Fruit fly (Drosophila melanogaster): Measurements from ENCODE around the gene ras.

ras gene

DNA sequence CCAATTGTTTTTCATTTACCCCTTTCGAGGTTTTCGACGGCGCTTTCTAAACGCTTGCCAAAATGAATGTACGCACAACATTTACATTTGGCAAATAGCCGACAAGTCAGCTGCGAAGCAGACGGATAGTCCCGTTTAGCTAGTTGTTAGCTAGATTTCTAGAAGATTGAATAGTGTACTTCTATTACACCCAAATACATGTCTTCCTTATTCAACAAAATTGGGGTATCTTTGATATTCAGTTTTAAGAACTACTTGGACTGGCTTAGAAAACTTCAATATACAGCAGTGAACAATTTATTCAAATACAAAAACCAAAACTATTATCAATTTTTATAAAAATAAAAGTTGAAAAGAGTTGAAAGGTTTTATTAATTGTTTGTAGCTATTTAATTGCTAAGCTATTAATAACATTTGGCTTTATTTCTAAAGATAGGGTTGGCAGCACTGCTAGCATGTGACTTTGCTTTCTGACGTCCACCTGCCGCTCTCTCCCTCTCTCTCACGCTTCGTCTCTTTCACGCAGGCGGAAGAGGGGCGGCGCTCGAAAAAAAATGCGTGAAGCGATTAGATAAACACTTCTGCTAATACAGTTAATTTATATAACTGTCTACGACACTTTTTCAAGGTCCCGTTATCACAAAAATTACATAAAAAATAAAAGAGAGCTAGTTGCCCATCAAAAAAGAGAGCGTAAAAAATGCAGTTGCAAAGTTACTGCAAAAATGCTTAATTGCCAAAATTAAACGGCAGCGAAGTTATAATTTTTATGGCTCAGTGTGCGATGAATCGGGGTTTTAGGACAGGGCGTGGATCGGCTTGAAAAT is 40.7 kb downstream of the ras start (continued):
- peak; percentile 19 for TF ChIP-seq CG18599 (GFP tag; optimal IDR thresholded peaks at IDR 0.05)
- TF ChIP-seq Hey (tag; optimal IDR thresholded peaks at IDR 0.05), result no peak
- TF ChIP-seq crp (GFP tag; optimal IDR thresholded peaks at IDR 0.05), result peak in 1 of 2 experiments; percentile 28
- no peak for TF ChIP-seq CG6272 (GFP tag; IDR thresholded peaks at IDR 0.05)
- peak in 1 of 2 experiments; percentile 48 for TF ChIP-seq Hr51 (GFP tag; optimal IDR thresholded peaks at IDR 0.05)
- TF ChIP-seq Pdp1 (GFP tag; optimal IDR thresholded peaks at IDR 0.05), result peak in 1 of 2 experiments; percentile 93
- TF ChIP-seq MBD-R2 (GFP tag; IDR thresholded peaks at IDR 0.05), result no peak
- TF ChIP-seq CG30431 (GFP tag; optimal IDR thresholded peaks at IDR 0.05), result no peak
- TF ChIP-seq CG31388 (GFP tag; optimal IDR thresholded peaks at IDR 0.05), result no peak
- no peak for TF ChIP-seq Fer1 (GFP tag; optimal IDR thresholded peaks at IDR 0.05)
- no peak for TF ChIP-seq CG11247 (GFP tag; IDR thresholded peaks at IDR 0.05)
- TF ChIP-seq Bteb2 (GFP tag; optimal IDR thresholded peaks at IDR 0.05), result no peak
- TF ChIP-seq CG10543 (GFP tag; optimal IDR thresholded peaks at IDR 0.05), result peak; percentile 27
- TF ChIP-seq kah (GFP tag; optimal IDR thresholded peaks at IDR 0.05), result no peak
- TF ChIP-seq lola (GFP tag; optimal IDR thresholded peaks at IDR 0.05), result peak in 1 of 3 experiments; percentile 18
- TF ChIP-seq CG9215 (GFP tag; IDR thresholded peaks at IDR 0.05), result no peak
- TF ChIP-seq eve (GFP tag; optimal IDR thresholded peaks at IDR 0.05), result peak in 1 of 2 experiments; percentile 39
- no peak for TF ChIP-seq Atf6 (GFP tag; IDR thresholded peaks at IDR 0.05)
- 0 out of 4 replicates have a peak, but pooled peaks have one; percentile 38 for TF ChIP-seq chinmo (GFP tag; IDR thresholded peaks at IDR 0.05; ENCODE audit: partially characterized antibody)
- TF ChIP-seq Opbp (GFP tag; IDR thresholded peaks at IDR 0.05; ENCODE audit: partially characterized antibody), result no peak
- no peak for TF ChIP-seq CG3065 (GFP tag; optimal IDR thresholded peaks at IDR 0.05)
- TF ChIP-seq ro (GFP tag; IDR thresholded peaks at IDR 0.05), result no peak
- TF ChIP-seq CG12769 (tag; optimal IDR thresholded peaks at IDR 0.05), result no peak
- no peak for TF ChIP-seq CG14014 (GFP tag; IDR thresholded peaks at IDR 0.05)
- TF ChIP-seq Nf-YC (tag; optimal IDR thresholded peaks at IDR 0.05), result no peak
- no peak for TF ChIP-seq psq (GFP tag; optimal IDR thresholded peaks at IDR 0.05)
- peak; percentile 16 for TF ChIP-seq CG15696 (tag; optimal IDR thresholded peaks at IDR 0.05)
- TF ChIP-seq CG9727 (GFP tag; optimal IDR thresholded peaks at IDR 0.05), result peak; percentile 71
- 0 out of 3 replicates have a peak, but pooled peaks have one; percentile 19 for TF ChIP-seq CG17361 (GFP tag; IDR thresholded peaks at IDR 0.05)
- TF ChIP-seq crol (GFP tag; IDR thresholded peaks at IDR 0.05), result peak; percentile 61
- no peak for TF ChIP-seq toy (GFP tag; IDR thresholded peaks at IDR 0.05)
- no peak for TF ChIP-seq CG1024 (GFP tag; IDR thresholded peaks at IDR 0.05)
- peak; percentile 25 for TF ChIP-seq CG3281 (GFP tag; optimal IDR thresholded peaks at IDR 0.05)
- TF ChIP-seq tll (GFP tag; optimal IDR thresholded peaks at IDR 0.05), result peak in 1 of 2 experiments; percentile 83
- peak; percentile 36 for TF ChIP-seq Vsx1 (GFP tag; optimal IDR thresholded peaks at IDR 0.05)
- no peak for TF ChIP-seq CG9797 (GFP tag; optimal IDR thresholded peaks at IDR 0.05)
- TF ChIP-seq row (GFP tag; IDR thresholded peaks at IDR 0.05), result peak; percentile 62
- TF ChIP-seq trem (tag; optimal IDR thresholded peaks at IDR 0.05), result peak; percentile 91
- TF ChIP-seq CG31224 (GFP tag; IDR thresholded peaks at IDR 0.05), result no peak
- TF ChIP-seq Mes4 (GFP tag; optimal IDR thresholded peaks at IDR 0.05), result no peak
- TF ChIP-seq Poxn (GFP tag; IDR thresholded peaks at IDR 0.05), result no peak
- TF ChIP-seq CG30403 (GFP tag; optimal IDR thresholded peaks at IDR 0.05), result peak; percentile 49
- no peak for TF ChIP-seq pzg (GFP tag; optimal IDR thresholded peaks at IDR 0.05)
- TF ChIP-seq Bdp1 (GFP tag; optimal IDR thresholded peaks at IDR 0.05), result no peak
- no peak for TF ChIP-seq oc (tag; optimal IDR thresholded peaks at IDR 0.05)
- peak; percentile 23 for TF ChIP-seq CG4424 (GFP tag; optimal IDR thresholded peaks at IDR 0.05)
- TF ChIP-seq pan (optimal IDR thresholded peaks at IDR 0.05), result no peak
- TF ChIP-seq pan (GFP tag; optimal IDR thresholded peaks at IDR 0.05 in 1 of 2, IDR thresholded peaks at IDR 0.05 in 1 of 2), result no peak

All from whole organism, embryonic.